Fruit fly (Drosophila melanogaster): ENCODE data around the gene CG15599.
A peak's percentile ranks its signal among the peaks of the same experiment; 100 is the strongest.

The CG15599 gene

dm6 chrX:15710751-15711179, 22.1 kb upstream of the CG15599 start (continued):
- no peak for TF ChIP-seq CG11398 (GFP tag; optimal IDR thresholded peaks at IDR 0.05)
- no peak for TF ChIP-seq pum (GFP tag; optimal IDR thresholded peaks at IDR 0.05)
- no peak for TF ChIP-seq Ptx1 (GFP tag; IDR thresholded peaks at IDR 0.05)
- TF ChIP-seq CG1024 (GFP tag; IDR thresholded peaks at IDR 0.05) = no peak
- TF ChIP-seq CG17802 (tag; optimal IDR thresholded peaks at IDR 0.05) = no peak
- no peak for TF ChIP-seq CG8944 (GFP tag; optimal IDR thresholded peaks at IDR 0.05)
- TF ChIP-seq Nf-YC (tag; optimal IDR thresholded peaks at IDR 0.05) = no peak
- peak; percentile 20 for TF ChIP-seq CG30020 (tag; optimal IDR thresholded peaks at IDR 0.05)
- no peak for TF ChIP-seq CG11560 (tag; IDR thresholded peaks at IDR 0.05)
- no peak for TF ChIP-seq sc (optimal IDR thresholded peaks at IDR 0.05)
- no peak for TF ChIP-seq sc (GFP tag; optimal IDR thresholded peaks at IDR 0.05)
- TF ChIP-seq jumu (GFP tag; optimal IDR thresholded peaks at IDR 0.05) = no peak
- TF ChIP-seq Eip74EF (GFP tag; optimal IDR thresholded peaks at IDR 0.05) = no peak
- TF ChIP-seq CG14014 (GFP tag; IDR thresholded peaks at IDR 0.05) = no peak
- TF ChIP-seq CG17186 (GFP tag; optimal IDR thresholded peaks at IDR 0.05) = no peak
- TF ChIP-seq CG2678 (tag; optimal IDR thresholded peaks at IDR 0.05) = no peak
- TF ChIP-seq Max (GFP tag; optimal IDR thresholded peaks at IDR 0.05) = peak; percentile 4
- no peak for TF ChIP-seq CG12104 (GFP tag; optimal IDR thresholded peaks at IDR 0.05)
- no peak for TF ChIP-seq gsb-n (tag; optimal IDR thresholded peaks at IDR 0.05)
- TF ChIP-seq Abd-B (GFP tag; optimal IDR thresholded peaks at IDR 0.05) = no peak
- peak; percentile 85 for TF ChIP-seq CG3995 (GFP tag; optimal IDR thresholded peaks at IDR 0.05)
- TF ChIP-seq sd (tag; optimal IDR thresholded peaks at IDR 0.05) = no peak
- TF ChIP-seq CG4707 (GFP tag; optimal IDR thresholded peaks at IDR 0.05) = no peak
- no peak for TF ChIP-seq NfI (GFP tag; optimal IDR thresholded peaks at IDR 0.05)
- no peak for TF ChIP-seq Opbp (GFP tag; IDR thresholded peaks at IDR 0.05; ENCODE audit: partially characterized antibody)
- TF ChIP-seq slp2 (GFP tag; optimal IDR thresholded peaks at IDR 0.05) = no peak
- no peak for TF ChIP-seq Bgb (GFP tag; IDR thresholded peaks at IDR 0.05; ENCODE audit: partially characterized antibody)
- TF ChIP-seq CG9932 (GFP tag; IDR thresholded peaks at IDR 0.05) = no peak
- TF ChIP-seq CG6272 (GFP tag; IDR thresholded peaks at IDR 0.05) = no peak
- no peak for TF ChIP-seq dati (GFP tag; IDR thresholded peaks at IDR 0.05)
- TF ChIP-seq cwo (GFP tag; optimal IDR thresholded peaks at IDR 0.05) = no peak
- TF ChIP-seq Lpt (GFP tag; optimal IDR thresholded peaks at IDR 0.05) = no peak
- no peak for TF ChIP-seq Ada2b (GFP tag; IDR thresholded peaks at IDR 0.05)
- TF ChIP-seq pzg (GFP tag; optimal IDR thresholded peaks at IDR 0.05) = no peak
- TF ChIP-seq stwl (tag; optimal IDR thresholded peaks at IDR 0.05) = no peak
- no peak for TF ChIP-seq CG9609 (GFP tag; optimal IDR thresholded peaks at IDR 0.05)
- TF ChIP-seq CG10979 (tag; optimal IDR thresholded peaks at IDR 0.05) = no peak
- TF ChIP-seq Hr39 (optimal IDR thresholded peaks at IDR 0.05) = no peak
- no peak for TF ChIP-seq Med (GFP tag)
- TF ChIP-seq stc (GFP tag; IDR thresholded peaks at IDR 0.05) = no peak
- TF ChIP-seq CG15479 (GFP tag; optimal IDR thresholded peaks at IDR 0.05) = no peak
- TF ChIP-seq bigmax (GFP tag; optimal IDR thresholded peaks at IDR 0.05) = no peak
- no peak for TF ChIP-seq slbo (GFP tag; IDR thresholded peaks at IDR 0.05)
- no peak for TF ChIP-seq lab (GFP tag; optimal IDR thresholded peaks at IDR 0.05)
- no peak for TF ChIP-seq CG1647 (GFP tag; optimal IDR thresholded peaks at IDR 0.05)
- TF ChIP-seq abd-A (tag; optimal IDR thresholded peaks at IDR 0.05) = no peak
- peak; percentile 72 for TF ChIP-seq BEAF-32 (GFP tag; optimal IDR thresholded peaks at IDR 0.05)
- peak; percentile 7 for TF ChIP-seq CG10267 (tag; optimal IDR thresholded peaks at IDR 0.05)
- TF ChIP-seq row (GFP tag; IDR thresholded peaks at IDR 0.05) = peak; percentile 20; the same call in 1 of the 3 replicates
- no peak for TF ChIP-seq da (GFP tag; optimal IDR thresholded peaks at IDR 0.05)

Measured in whole organism, embryonic.